Worm (Caenorhabditis elegans) whole organism, L1 larva: Measurements from ENCODE around the gene T13A10.64.

Experiments used
- C04F5.9 ChIP-seq: sonication (generic microtip); optimal IDR thresholded peaks from 2 replicates; lab custom pipeline; 2016; ENCODE audit warnings: missing genetic modification characterization, missing compliant biosample characterization
- C16A3.4 ChIP-seq: fragments of 150-350 bp; optimal IDR thresholded peaks from 2 replicates; lab custom pipeline; 2014; ENCODE audit warnings: missing biosample characterization, missing genetic modification characterization
- F16B12.6 ChIP-seq: fragments of 150-350 bp; optimal IDR thresholded peaks from 2 replicates; lab custom pipeline; 2014; ENCODE audit warnings: missing biosample characterization, missing genetic modification characterization
- Y116A8C.19 ChIP-seq: sonication (generic microtip); optimal IDR thresholded peaks from 2 replicates; lab custom pipeline; 2016; ENCODE audit warnings: missing compliant biosample characterization, missing genetic modification characterization, borderline replicate concordance
- aha-1 ChIP-seq: fragments of 150-350 bp; optimal IDR thresholded peaks from 2 replicates; lab custom pipeline; 2014; ENCODE audit warnings: missing biosample characterization, missing genetic modification characterization
- alr-1 ChIP-seq: fragments of 200-800 bp; sonication (Bioruptor generic); optimal IDR thresholded peaks from 2 replicates; lab custom pipeline; 2018; ENCODE audit warnings: borderline replicate concordance, mild to moderate bottlenecking, missing genetic modification characterization, missing compliant biosample characterization
- ama-1 ChIP-seq: fragments of 150-350 bp; optimal IDR thresholded peaks from 2 replicates; lab custom pipeline; 2014
- blmp-1 ChIP-seq: fragments of 150-350 bp; optimal IDR thresholded peaks from 2 replicates; lab custom pipeline; 2014; ENCODE audit warnings: missing biosample characterization, missing genetic modification characterization
- ceh-63 ChIP-seq: fragments of 200-800 bp; sonication (Bioruptor generic); optimal IDR thresholded peaks from 2 replicates; lab custom pipeline; 2018; ENCODE audit warnings: mild to moderate bottlenecking, missing genetic modification characterization, missing compliant biosample characterization
- ceh-88 ChIP-seq: fragments of 200-800 bp; sonication (Bioruptor generic); IDR thresholded peaks from 2 replicates; pipeline ENCODE4 v1.3.6; 2022; ENCODE audit warnings: missing genetic modification characterization, missing compliant biosample characterization
- ceh-90 ChIP-seq: sonication (generic microtip); optimal IDR thresholded peaks from 2 replicates; lab custom pipeline; 2016; ENCODE audit warnings: missing genetic modification characterization, missing compliant biosample characterization
- ces-1 ChIP-seq: fragments of 150-350 bp; optimal IDR thresholded peaks from 2 replicates; lab custom pipeline; 2014; ENCODE audit warnings: missing biosample characterization, missing genetic modification reagents, missing genetic modification characterization
- efl-1 ChIP-seq, 4 experiments: fragments of 150-350 bp; optimal IDR thresholded peaks in 3 of 4; peaks in 1 of 4; 1 replicate in 1 of 4; 2 replicates in 3 of 4; lab custom pipeline; 2014; ENCODE audit warnings: missing biosample characterization in 2 of 4, missing genetic modification characterization in 2 of 4, missing genetic modification reagents in 2 of 4
- egl-27 ChIP-seq, 2 experiments: fragments of 150-350 bp in 1 of 2; sonication (generic microtip); optimal IDR thresholded peaks; 3 replicates each; lab custom pipeline; 2017 to 2018; ENCODE audit warnings: missing biosample characterization in 2 of 2, missing genetic modification characterization in 2 of 2, missing genetic modification reagents in 2 of 2
- elt-2 ChIP-seq: sonication (generic microtip); optimal IDR thresholded peaks from 2 replicates; lab custom pipeline; 2016; ENCODE audit warnings: missing genetic modification characterization, mild to moderate bottlenecking, inconsistent platforms, missing compliant biosample characterization, missing genetic modification reagents
- elt-3 ChIP-seq, 6 experiments: fragments of 150-350 bp in 1 of 6; sonication (generic microtip); optimal IDR thresholded peaks; 2 replicates each; lab custom pipeline; 2017 to 2018; ENCODE audit warnings: missing biosample characterization in 6 of 6, missing genetic modification characterization in 6 of 6, inconsistent platforms in 1 of 6
- fkh-4 ChIP-seq: sonication (generic microtip); optimal IDR thresholded peaks from 2 replicates; lab custom pipeline; 2016; ENCODE audit warnings: missing compliant biosample characterization, missing genetic modification characterization, borderline replicate concordance
- fos-1 ChIP-seq: fragments of 150-350 bp; optimal IDR thresholded peaks from 2 replicates; lab custom pipeline; 2014; ENCODE audit warnings: missing biosample characterization, missing genetic modification characterization
- grh-1 ChIP-seq: fragments of 200-800 bp; sonication (Bioruptor generic); IDR thresholded peaks from 2 replicates; pipeline ENCODE4 v1.3.6; 2022; ENCODE audit warnings: missing genetic modification reagents, missing genetic modification characterization, missing compliant biosample characterization
- isw-1 ChIP-seq: fragments of 200-800 bp; sonication (Bioruptor generic); IDR thresholded peaks from 2 replicates; pipeline ENCODE4 v1.3.6; 2022; ENCODE audit warnings: missing genetic modification characterization, missing compliant biosample characterization
- jun-1 ChIP-seq: fragments of 150-350 bp; optimal IDR thresholded peaks from 2 replicates; lab custom pipeline; 2014; ENCODE audit warnings: missing biosample characterization, missing genetic modification reagents, missing genetic modification characterization
- lin-13 ChIP-seq: fragments of 150-350 bp; optimal IDR thresholded peaks from 2 replicates; lab custom pipeline; 2014; ENCODE audit warnings: missing biosample characterization, missing genetic modification reagents, missing genetic modification characterization
- lin-14 ChIP-seq: fragments of 200-800 bp; sonication (Bioruptor generic); optimal IDR thresholded peaks from 2 replicates; lab custom pipeline; 2018; ENCODE audit warnings: mild to moderate bottlenecking, missing genetic modification characterization, moderate library complexity, missing compliant biosample characterization
- lin-15B ChIP-seq: fragments of 150-350 bp; sonication (generic microtip); optimal IDR thresholded peaks from 3 replicates; lab custom pipeline; 2014; ENCODE audit warnings: missing biosample characterization, missing genetic modification characterization
- lin-35 ChIP-seq, 2 experiments: fragments of 150-350 bp; optimal IDR thresholded peaks; 2 replicates each; lab custom pipeline; 2014; ENCODE audit warnings: missing biosample characterization in 2 of 2, missing genetic modification characterization in 2 of 2, missing genetic modification reagents in 2 of 2
- lin-39 ChIP-seq: fragments of 150-350 bp; optimal IDR thresholded peaks from 2 replicates; lab custom pipeline; 2014; ENCODE audit warnings: missing biosample characterization, missing genetic modification reagents, missing genetic modification characterization
- lir-3 ChIP-seq: sonication (generic microtip); optimal IDR thresholded peaks from 2 replicates; lab custom pipeline; 2016; ENCODE audit warnings: mild to moderate bottlenecking, missing genetic modification characterization, moderate library complexity, missing compliant biosample characterization; ENCODE audit not compliant: poor library complexity
- lsy-2 ChIP-seq, 2 experiments: fragments of 150-350 bp; optimal IDR thresholded peaks; 2 replicates each; lab custom pipeline; 2014; ENCODE audit warnings: missing biosample characterization in 2 of 2, missing genetic modification characterization in 2 of 2
- nhr-11 ChIP-seq: fragments of 150-350 bp; optimal IDR thresholded peaks from 2 replicates; lab custom pipeline; 2014; ENCODE audit warnings: missing biosample characterization, missing genetic modification characterization
- nhr-20 ChIP-seq: sonication (generic microtip); optimal IDR thresholded peaks from 2 replicates; lab custom pipeline; 2016; ENCODE audit warnings: mild to moderate bottlenecking, missing genetic modification characterization, missing compliant biosample characterization
- nhr-71 ChIP-seq: sonication (generic microtip); optimal IDR thresholded peaks from 2 replicates; lab custom pipeline; 2016; ENCODE audit warnings: mild to moderate bottlenecking, missing genetic modification characterization, moderate library complexity, missing compliant biosample characterization
- nhr-84 ChIP-seq: sonication (generic microtip); optimal IDR thresholded peaks from 2 replicates; lab custom pipeline; 2017; ENCODE audit warnings: missing biosample characterization, missing genetic modification characterization
- nhr-85 ChIP-seq: sonication (generic microtip); peaks from one replicate; lab custom pipeline; 2016; ENCODE audit warnings: missing genetic modification characterization, inconsistent platforms, missing compliant biosample characterization
- pqm-1 ChIP-seq: sonication (generic microtip); optimal IDR thresholded peaks from 3 replicates; lab custom pipeline; 2017; ENCODE audit warnings: missing biosample characterization, missing genetic modification characterization
- rnt-1 ChIP-seq: sonication (generic microtip); optimal IDR thresholded peaks from 2 replicates; lab custom pipeline; 2016; ENCODE audit warnings: mild to moderate bottlenecking, missing genetic modification characterization, moderate library complexity, missing compliant biosample characterization
- skn-1 ChIP-seq: fragments of 150-350 bp; optimal IDR thresholded peaks from 2 replicates; lab custom pipeline; 2014; ENCODE audit warnings: missing biosample characterization, missing genetic modification characterization
- sox-4 ChIP-seq: sonication (generic microtip); optimal IDR thresholded peaks from 2 replicates; lab custom pipeline; 2016; ENCODE audit warnings: missing genetic modification characterization, missing compliant biosample characterization
- sup-37 ChIP-seq: fragments of 200-800 bp; sonication (Bioruptor generic); optimal IDR thresholded peaks from 2 replicates; lab custom pipeline; 2018; ENCODE audit warnings: mild to moderate bottlenecking, missing genetic modification characterization, missing compliant biosample characterization
- unc-130 ChIP-seq: fragments of 150-350 bp; optimal IDR thresholded peaks from 2 replicates; lab custom pipeline; 2017; ENCODE audit warnings: missing biosample characterization, missing genetic modification characterization, inconsistent platforms
- unc-86 ChIP-seq: sonication (generic microtip); optimal IDR thresholded peaks from 2 replicates; lab custom pipeline; 2016; ENCODE audit warnings: missing genetic modification characterization, missing compliant biosample characterization
- vab-15 ChIP-seq: sonication (generic microtip); optimal IDR thresholded peaks from 2 replicates; lab custom pipeline; 2017; ENCODE audit warnings: missing genotype, mild to moderate bottlenecking, missing genetic modification characterization, missing compliant biosample characterization
- zag-1 ChIP-seq: fragments of 150-350 bp; optimal IDR thresholded peaks from 2 replicates; lab custom pipeline; 2014; ENCODE audit warnings: missing biosample characterization, missing genetic modification characterization
- ztf-11 ChIP-seq, 2 experiments: sonication (generic microtip); optimal IDR thresholded peaks; 2 replicates each; lab custom pipeline; 2016 to 2017; ENCODE audit warnings: missing genetic modification characterization in 2 of 2, missing biosample characterization in 1 of 2, missing compliant biosample characterization in 1 of 2
- ztf-4 ChIP-seq: fragments of 150-350 bp; optimal IDR thresholded peaks from 2 replicates; lab custom pipeline; 2014; ENCODE audit warnings: missing biosample characterization, missing genetic modification characterization

The T13A10.64 gene

DNA sequence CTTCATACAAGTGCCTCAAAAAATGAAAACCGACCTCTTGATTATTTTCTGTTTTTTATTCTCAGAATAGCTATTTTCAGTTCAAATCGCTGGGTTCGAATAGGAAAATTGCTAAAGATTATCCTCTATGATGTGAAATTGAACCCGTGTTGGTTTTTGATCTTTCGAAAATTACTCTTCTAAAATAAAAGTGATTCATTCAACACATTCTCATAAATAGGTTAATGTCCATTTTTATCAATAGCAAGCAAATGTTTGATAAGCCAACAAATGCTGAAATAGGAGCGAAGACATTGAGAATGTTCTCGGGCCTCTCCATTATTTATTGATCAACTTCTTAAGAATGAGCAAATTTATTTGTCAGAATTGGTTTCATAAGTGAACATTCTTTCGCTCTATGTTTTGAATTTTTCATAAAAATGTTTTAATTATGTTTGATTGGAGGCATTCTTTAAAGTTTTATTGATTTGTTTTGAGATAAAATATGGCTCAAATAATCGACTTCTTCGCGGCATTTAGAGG, 21.9 kb upstream of the T13A10.64 start, which contains the start of gene F58F9.3:
TSS of gene F58F9.3 (plus strand) at position 472 of the 522 bp plus-strand sequence.
- no peak for TF ChIP-seq isw-1 (GFP tag; lab: Robert Waterston, UW)
- TF ChIP-seq skn-1 (tag; lab: Kevin White, UChicago) = no peak
- TF ChIP-seq ceh-63 (GFP tag; lab: Kevin White, UChicago) = no peak
- no peak for TF ChIP-seq nhr-11
- TF ChIP-seq jun-1 = no peak
- TF ChIP-seq elt-2 (tag; lab: Kevin White, UChicago) = peak; percentile 1
- no peak for TF ChIP-seq ztf-4

ce11 chrIV:6237508-6238227, 17.1 kb upstream of the T13A10.64 start, which contains the start of the genes F58F9.6 and F58F9.8:
TSS of gene F58F9.6 (minus strand) at chrIV:6237608.
TSS of gene F58F9.8 (plus strand) at chrIV:6238177.
- no peak for TF ChIP-seq unc-86
- TF ChIP-seq efl-1 (optimal IDR thresholded peaks at IDR 0.05; lab: Kevin White, UChicago) = no peak
- peak in 1 of 2 experiments; percentile 83 for TF ChIP-seq efl-1 (GFP tag; optimal IDR thresholded peaks at IDR 0.05 in 1 of 2; lab: Kevin White, UChicago)
- TF ChIP-seq nhr-85 (tag; lab: Kevin White, UChicago) = peak; percentile 22

DNA sequence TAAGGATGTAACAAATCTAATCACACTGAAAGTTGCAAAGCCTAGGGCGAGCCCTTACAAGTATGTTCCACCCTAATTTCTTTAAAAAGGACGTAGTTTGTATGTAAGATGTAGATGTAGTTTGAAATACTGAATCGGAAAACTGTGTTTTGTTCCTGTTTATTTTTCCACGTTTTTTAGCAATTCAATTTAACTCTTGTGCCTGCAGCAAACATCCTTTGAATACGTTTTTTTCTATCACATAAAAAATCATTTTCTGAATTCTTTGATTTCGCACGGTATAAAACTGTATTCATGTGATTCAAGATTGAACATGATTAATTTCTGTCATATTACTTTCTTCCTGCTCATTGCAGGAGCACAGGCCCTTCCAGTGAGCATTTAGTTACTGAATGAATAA, 14.7 kb upstream of the T13A10.64 start, which contains the start of gene F58F9.9:
TSS of gene F58F9.9 (plus strand) at position 301 of the 400 bp plus-strand sequence.
- TF ChIP-seq unc-130 (tag; lab: Kevin White, UChicago) (no peak), vab-15 (tag; lab: Kevin White, UChicago) (no peak), lir-3 (tag; lab: Kevin White, UChicago) (no peak), skn-1 (tag; lab: Kevin White, UChicago) (no peak), nhr-11 (no peak), lin-39 (tag; lab: Kevin White, UChicago) (no peak), ztf-11 (tag; optimal IDR thresholded peaks at IDR 0.05; lab: Kevin White, UChicago) (no peak), elt-2 (tag; lab: Kevin White, UChicago) (no peak), lin-15B (tag; lab: Kevin White, UChicago) (no peak), alr-1 (tag; lab: Kevin White, UChicago) (no peak), C04F5.9 (no peak), ztf-4 (no peak), nhr-84 (tag; lab: Kevin White, UChicago) (no peak), fos-1 (tag; lab: Kevin White, UChicago) (no peak), sup-37 (GFP tag; lab: Kevin White, UChicago) (no peak), Y116A8C.19 (no peak), ama-1 (lab: Kevin White, UChicago) (no peak), aha-1 (tag; lab: Kevin White, UChicago) (no peak), rnt-1 (tag; lab: Kevin White, UChicago) (no peak), fkh-4 (tag; lab: Kevin White, UChicago) (no peak)

DNA sequence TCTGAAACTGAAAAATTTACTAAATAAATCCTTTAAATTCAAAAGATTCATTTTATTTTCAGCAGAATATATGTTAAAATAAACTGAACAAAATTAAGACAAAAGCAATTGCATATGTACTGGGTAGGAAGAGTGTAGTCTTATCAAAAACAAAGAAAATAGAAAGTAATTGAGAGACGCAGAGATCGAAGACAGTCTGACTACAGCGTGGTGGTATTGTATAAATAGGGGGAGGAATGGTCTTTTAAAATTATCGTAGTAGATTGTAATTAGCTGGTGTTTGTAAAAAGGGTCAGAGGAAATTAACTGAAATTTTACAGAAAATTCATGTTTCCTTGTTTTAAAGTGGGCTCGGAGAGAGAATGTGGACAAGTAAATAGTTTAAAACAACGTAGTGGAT, 6.2 kb upstream of the T13A10.64 start, which contains the start of gene acox-3:
TSS of gene acox-3 (minus strand) at position 7 of the 400 bp plus-strand sequence.
- no peak for TF ChIP-seq skn-1 (tag; lab: Kevin White, UChicago)
- no peak for TF ChIP-seq ceh-63 (GFP tag; lab: Kevin White, UChicago)
- no peak for TF ChIP-seq ceh-90 (tag; lab: Kevin White, UChicago)
- TF ChIP-seq nhr-71 (tag; lab: Kevin White, UChicago) = peak; percentile 33
- TF ChIP-seq Y116A8C.19 = no peak
- TF ChIP-seq zag-1 (tag; lab: Kevin White, UChicago) = no peak
- no peak for TF ChIP-seq jun-1
- TF ChIP-seq lin-13 (GFP tag; lab: Kevin White, UChicago) = no peak
- peak in 1 of 2 experiments; percentile 52 for TF ChIP-seq lin-35 (GFP tag; optimal IDR thresholded peaks at IDR 0.05; lab: Kevin White, UChicago)
- TF ChIP-seq lin-14 (GFP tag; lab: Kevin White, UChicago) = no peak
- TF ChIP-seq egl-27 (tag; optimal IDR thresholded peaks at IDR 0.05; lab: Kevin White, UChicago) = no peak
- TF ChIP-seq lsy-2 (tag; optimal IDR thresholded peaks at IDR 0.05; lab: Kevin White, UChicago) = peak in 1 of 2 experiments; percentile 7
- TF ChIP-seq nhr-20 (tag; lab: Kevin White, UChicago) = peak; percentile 92
- TF ChIP-seq grh-1 (GFP tag; lab: Robert Waterston, UW) = no peak
- TF ChIP-seq nhr-85 (tag; lab: Kevin White, UChicago) = peak; percentile 27
- no peak for TF ChIP-seq C16A3.4 (tag; lab: Kevin White, UChicago)
- no peak for TF ChIP-seq F16B12.6
- TF ChIP-seq rnt-1 (tag; lab: Kevin White, UChicago) = no peak
- TF ChIP-seq sox-4 (tag; lab: Kevin White, UChicago) = no peak
- peak; percentile 43 for TF ChIP-seq blmp-1 (tag; lab: Kevin White, UChicago)
- no peak for TF ChIP-seq pqm-1 (tag; lab: Kevin White, UChicago)
- no peak for TF ChIP-seq ceh-88
- peak; percentile 54 for TF ChIP-seq elt-2 (tag; lab: Kevin White, UChicago)
- TF ChIP-seq elt-3 (tag; optimal IDR thresholded peaks at IDR 0.05; lab: Kevin White, UChicago) = peak in 2 of 6 experiments; percentile 54 to 55
- no peak for TF ChIP-seq ces-1 (GFP tag; lab: Kevin White, UChicago)
